Fruit fly (Drosophila melanogaster) whole organism, adult: ENCODE data around the gene Scox.

Experiments used
- CG14711 ChIP-seq: fragments of 200-800 bp; sonication (Bioruptor generic); optimal IDR thresholded peaks from 2 replicates; lab custom pipeline; 2018; ENCODE audit warnings: missing biosample characterization, mild to moderate bottlenecking, missing genetic modification characterization, moderate library complexity
- CG1620 ChIP-seq: fragments of 200-800 bp; sonication (Bioruptor generic); optimal IDR thresholded peaks from 2 replicates; lab custom pipeline; 2016; ENCODE audit warnings: missing biosample characterization, missing genetic modification characterization
- CG7045 ChIP-seq: fragments of 200-800 bp; sonication (Bioruptor generic); optimal IDR thresholded peaks from 2 replicates; lab custom pipeline; 2017; ENCODE audit warnings: missing biosample characterization, mild to moderate bottlenecking, missing genetic modification characterization
- pad ChIP-seq: fragments of 200-800 bp; sonication (Bioruptor generic); optimal IDR thresholded peaks from 3 replicates; lab custom pipeline; 2017; ENCODE audit warnings: missing biosample characterization, missing genetic modification characterization, mild to moderate bottlenecking, moderate library complexity, missing genetic modification reagents

DNA sequence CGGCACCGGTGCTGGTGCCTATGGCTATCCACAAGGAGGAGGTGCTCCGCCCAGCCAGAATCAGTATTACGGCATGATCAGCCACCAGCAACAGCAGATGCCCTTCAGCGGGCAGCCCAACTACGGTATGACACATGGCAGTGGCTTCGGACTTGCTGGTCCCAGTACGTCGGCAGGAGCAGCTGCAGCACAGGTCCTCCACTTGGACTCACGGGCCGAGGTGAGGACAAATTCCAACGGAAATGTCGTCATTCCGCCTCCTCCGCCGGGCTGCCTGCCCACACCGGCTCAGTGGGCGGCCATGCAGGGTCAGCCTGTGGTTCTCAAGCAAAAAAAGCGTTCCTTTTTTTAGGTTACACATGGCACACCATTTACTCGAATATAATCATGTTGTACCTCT is 2.8 kb downstream of the Scox start:
- no peak for TF ChIP-seq pad (GFP tag; lab: Kevin White, UChicago)
- no peak for TF ChIP-seq CG7045 (GFP tag; lab: Kevin White, UChicago)
- TF ChIP-seq CG14711: no peak
- no peak for TF ChIP-seq CG1620 (GFP tag; lab: Kevin White, UChicago)
